Worm (Caenorhabditis elegans) whole organism, L2 larva: ENCODE measurements around the gene F59B1.4.

Source experiments
- C34F6.9 ChIP-seq: fragments of 150-350 bp; optimal IDR thresholded peaks from 2 replicates; lab custom pipeline; 2014; ENCODE audit warnings: missing biosample characterization, missing genetic modification characterization
- F13H6.1 ChIP-seq: sonication (generic microtip); optimal IDR thresholded peaks from 2 replicates; lab custom pipeline; 2016; ENCODE audit warnings: missing genetic modification characterization, missing compliant biosample characterization
- R02D3.7 ChIP-seq: fragments of 150-350 bp; optimal IDR thresholded peaks from 2 replicates; lab custom pipeline; 2014; ENCODE audit warnings: missing biosample characterization, missing genetic modification characterization
- Y55F3AM.14 ChIP-seq: fragments of 200-800 bp; sonication (Bioruptor generic); optimal IDR thresholded peaks from 2 replicates; lab custom pipeline; 2018; ENCODE audit warnings: mild to moderate bottlenecking, missing genetic modification characterization, missing compliant biosample characterization
- ZK546.5 ChIP-seq: sonication (generic microtip); optimal IDR thresholded peaks from 2 replicates; lab custom pipeline; 2017; ENCODE audit warnings: missing biosample characterization, missing genetic modification characterization
- alr-1 ChIP-seq: fragments of 150-350 bp; optimal IDR thresholded peaks from 2 replicates; lab custom pipeline; 2014; ENCODE audit warnings: missing biosample characterization, missing genetic modification characterization
- aly-2 ChIP-seq: fragments of 150-350 bp; optimal IDR thresholded peaks from 2 replicates; lab custom pipeline; 2014; ENCODE audit warnings: missing biosample characterization, missing genetic modification characterization
- ama-1 ChIP-seq: fragments of 150-350 bp; optimal IDR thresholded peaks from 2 replicates; lab custom pipeline; 2018; ENCODE audit warnings: inconsistent platforms
- blmp-1 ChIP-seq: sonication (generic microtip); optimal IDR thresholded peaks from 2 replicates; lab custom pipeline; 2017; ENCODE audit warnings: missing genetic modification characterization, mild to moderate bottlenecking, missing compliant biosample characterization, antibody characterized with exemption, moderate library complexity; ENCODE audit not compliant: insufficient read depth
- ceh-82 ChIP-seq: fragments of 150-350 bp; optimal IDR thresholded peaks from 2 replicates; lab custom pipeline; 2014; ENCODE audit warnings: missing biosample characterization, missing genetic modification characterization
- crh-2 ChIP-seq: sonication (generic microtip); optimal IDR thresholded peaks from 2 replicates; lab custom pipeline; 2017; ENCODE audit warnings: missing biosample characterization, missing genetic modification characterization
- dmd-4 ChIP-seq: sonication (generic microtip); optimal IDR thresholded peaks from 2 replicates; lab custom pipeline; 2017; ENCODE audit warnings: missing biosample characterization, missing genetic modification characterization
- egl-27 ChIP-seq: sonication (generic microtip); optimal IDR thresholded peaks from 3 replicates; lab custom pipeline; 2017; ENCODE audit warnings: missing biosample characterization, missing genetic modification reagents, missing genetic modification characterization
- elt-1 ChIP-seq: fragments of 150-350 bp; optimal IDR thresholded peaks from 2 replicates; lab custom pipeline; 2014; ENCODE audit warnings: missing biosample characterization, missing genetic modification characterization
- fos-1 ChIP-seq: fragments of 150-350 bp; optimal IDR thresholded peaks from 2 replicates; lab custom pipeline; 2014; ENCODE audit warnings: missing biosample characterization, missing genetic modification characterization
- gmeb-1 ChIP-seq: fragments of 150-350 bp; optimal IDR thresholded peaks from 2 replicates; lab custom pipeline; 2014; ENCODE audit warnings: missing biosample characterization, missing genetic modification characterization
- lin-11 ChIP-seq: fragments of 150-350 bp; sonication (generic microtip); optimal IDR thresholded peaks from 2 replicates; lab custom pipeline; 2014; ENCODE audit warnings: missing biosample characterization, missing genetic modification characterization, inconsistent platforms, mixed read lengths
- lin-13 ChIP-seq: fragments of 150-350 bp; optimal IDR thresholded peaks from 2 replicates; lab custom pipeline; 2014; ENCODE audit warnings: missing biosample characterization, missing genetic modification reagents, missing genetic modification characterization
- lin-39 ChIP-seq: fragments of 150-350 bp; optimal IDR thresholded peaks from 2 replicates; lab custom pipeline; 2014; ENCODE audit warnings: missing biosample characterization, missing genetic modification reagents, missing genetic modification characterization
- lsy-2 ChIP-seq, 2 experiments: fragments of 150-350 bp in 1 of 2; sonication (generic microtip) in 1 of 2; optimal IDR thresholded peaks; 2 replicates each; lab custom pipeline; 2014 to 2017; ENCODE audit warnings: missing biosample characterization in 2 of 2, missing genetic modification characterization in 2 of 2
- mab-5 ChIP-seq: fragments of 150-350 bp; optimal IDR thresholded peaks from 2 replicates; lab custom pipeline; 2014; ENCODE audit warnings: missing biosample characterization, missing genetic modification characterization
- mbf-1 ChIP-seq: sonication (generic microtip); optimal IDR thresholded peaks from 2 replicates; lab custom pipeline; 2017; ENCODE audit warnings: missing biosample characterization, missing genetic modification characterization
- mdl-1 ChIP-seq, 2 experiments: fragments of 150-350 bp in 1 of 2; sonication (generic microtip) in 1 of 2; optimal IDR thresholded peaks; 2 replicates each; lab custom pipeline; 2017; ENCODE audit warnings: missing biosample characterization in 2 of 2, missing genetic modification characterization in 2 of 2
- nhr-11 ChIP-seq: fragments of 150-350 bp; optimal IDR thresholded peaks from 2 replicates; lab custom pipeline; 2014; ENCODE audit warnings: missing biosample characterization, missing genetic modification characterization
- nhr-12 ChIP-seq: fragments of 150-350 bp; optimal IDR thresholded peaks from 2 replicates; lab custom pipeline; 2014; ENCODE audit warnings: missing biosample characterization, missing genetic modification characterization
- nhr-129 ChIP-seq: fragments of 150-350 bp; optimal IDR thresholded peaks from 2 replicates; lab custom pipeline; 2014; ENCODE audit warnings: missing biosample characterization, missing genetic modification characterization
- nhr-21 ChIP-seq: fragments of 150-350 bp; optimal IDR thresholded peaks from 2 replicates; lab custom pipeline; 2014; ENCODE audit warnings: missing biosample characterization, missing genetic modification characterization
- nhr-6 ChIP-seq: fragments of 150-350 bp; optimal IDR thresholded peaks from 2 replicates; lab custom pipeline; 2014; ENCODE audit warnings: missing biosample characterization, missing genetic modification characterization
- nhr-77 ChIP-seq: fragments of 150-350 bp; optimal IDR thresholded peaks from 2 replicates; lab custom pipeline; 2014; ENCODE audit warnings: missing biosample characterization, missing genetic modification characterization
- peb-1 ChIP-seq: fragments of 150-350 bp; optimal IDR thresholded peaks from 2 replicates; lab custom pipeline; 2014; ENCODE audit warnings: missing biosample characterization, missing genetic modification characterization
- sem-4 ChIP-seq: fragments of 150-350 bp; optimal IDR thresholded peaks from 2 replicates; lab custom pipeline; 2014; ENCODE audit warnings: missing biosample characterization, missing genetic modification reagents, missing genetic modification characterization
- skn-1 ChIP-seq: sonication (generic microtip); optimal IDR thresholded peaks from 2 replicates; lab custom pipeline; 2017; ENCODE audit warnings: missing biosample characterization, missing genetic modification characterization
- snpc-4 ChIP-seq: fragments of 150-350 bp; optimal IDR thresholded peaks from 2 replicates; lab custom pipeline; 2014; ENCODE audit warnings: missing biosample characterization, missing genetic modification characterization
- unc-39 ChIP-seq: fragments of 150-350 bp; optimal IDR thresholded peaks from 2 replicates; lab custom pipeline; 2014; ENCODE audit warnings: missing biosample characterization, missing genetic modification characterization
- unc-55 ChIP-seq: fragments of 150-350 bp; sonication (generic microtip); optimal IDR thresholded peaks from 3 replicates; lab custom pipeline; 2014; ENCODE audit warnings: missing biosample characterization, missing genetic modification reagents, missing genetic modification characterization
- unc-62 ChIP-seq: fragments of 150-350 bp; optimal IDR thresholded peaks from 2 replicates; lab custom pipeline; 2014; ENCODE audit warnings: missing biosample characterization, missing genetic modification reagents, missing genetic modification characterization

The F59B1.4 gene

ce11 chrV:3579795-3580194 lies 47.0 kb downstream of the F59B1.4 start (continued):
- TF ChIP-seq mab-5 (tag; lab: Kevin White, UChicago) (no peak), gmeb-1 (peak; percentile 51), C34F6.9 (tag; lab: Kevin White, UChicago) (peak; percentile 45), R02D3.7 (no peak), peb-1 (tag; lab: Kevin White, UChicago) (no peak), blmp-1 (tag; lab: Kevin White, UChicago) (no peak), elt-1 (no peak), alr-1 (tag; lab: Kevin White, UChicago) (no peak), unc-55 (GFP tag; lab: Kevin White, UChicago) (peak; percentile 55), lin-11 (tag; lab: Kevin White, UChicago) (no peak), skn-1 (tag; lab: Kevin White, UChicago) (no peak), unc-62 (GFP tag; lab: Kevin White, UChicago) (no peak), egl-27 (tag; lab: Kevin White, UChicago) (no peak), dmd-4 (tag; lab: Kevin White, UChicago) (no peak), nhr-77 (tag; lab: Kevin White, UChicago) (no peak), F13H6.1 (tag; lab: Kevin White, UChicago) (peak; percentile 44), aly-2 (no peak), ama-1 (lab: Kevin White, UChicago) (peak; percentile 57), ceh-82 (tag; lab: Kevin White, UChicago) (no peak), nhr-129 (tag; lab: Kevin White, UChicago) (peak; percentile 75), lsy-2 (tag; optimal IDR thresholded peaks at IDR 0.05; lab: Kevin White, UChicago) (peak in 1 of 2 experiments; percentile 61), nhr-12 (tag; lab: Kevin White, UChicago) (no peak), fos-1 (tag; lab: Kevin White, UChicago) (peak; percentile 64), mbf-1 (tag; lab: Kevin White, UChicago) (no peak)

DNA sequence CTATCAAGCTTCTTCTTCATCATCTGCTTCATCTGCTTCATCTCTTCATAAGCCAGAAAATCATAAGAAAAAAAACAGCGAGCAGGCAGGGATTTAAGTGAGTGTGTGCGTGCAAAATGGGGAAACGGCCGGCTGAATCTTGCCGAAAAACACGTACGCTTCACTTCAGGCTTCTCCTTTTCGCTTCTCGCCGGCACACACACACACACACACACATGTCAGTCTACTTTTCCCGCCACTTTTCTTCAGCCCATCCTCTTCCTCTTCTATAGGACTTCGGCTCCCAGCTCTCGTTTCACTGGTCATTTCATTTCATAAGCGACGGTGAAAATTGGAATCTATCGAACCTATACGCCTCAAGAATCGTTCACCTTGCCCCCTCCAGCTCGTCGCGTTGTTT lies 47.6 kb downstream of the F59B1.4 start:
- TF ChIP-seq snpc-4 (tag; lab: Kevin White, UChicago) (no peak), lsy-2 (tag; optimal IDR thresholded peaks at IDR 0.05; lab: Kevin White, UChicago) (no peak), C34F6.9 (tag; lab: Kevin White, UChicago) (peak; percentile 40), ZK546.5 (no peak), lin-11 (tag; lab: Kevin White, UChicago) (peak; percentile 14), nhr-129 (tag; lab: Kevin White, UChicago) (peak; percentile 67)

ce11 chrV:3578813-3579212 lies 48.0 kb downstream of the F59B1.4 start, which contains the start of gene pygl-1:
TSS of gene pygl-1 (plus strand) at chrV:3579023.
- TF ChIP-seq lsy-2 (tag; optimal IDR thresholded peaks at IDR 0.05; lab: Kevin White, UChicago), result peak in 1 of 2 experiments; percentile 81
- TF ChIP-seq Y55F3AM.14, result no peak
- no peak for TF ChIP-seq nhr-129 (tag; lab: Kevin White, UChicago)
- TF ChIP-seq nhr-77 (tag; lab: Kevin White, UChicago), result no peak
- TF ChIP-seq ZK546.5, result no peak
- TF ChIP-seq, all 48 proteins: peak for 1

DNA sequence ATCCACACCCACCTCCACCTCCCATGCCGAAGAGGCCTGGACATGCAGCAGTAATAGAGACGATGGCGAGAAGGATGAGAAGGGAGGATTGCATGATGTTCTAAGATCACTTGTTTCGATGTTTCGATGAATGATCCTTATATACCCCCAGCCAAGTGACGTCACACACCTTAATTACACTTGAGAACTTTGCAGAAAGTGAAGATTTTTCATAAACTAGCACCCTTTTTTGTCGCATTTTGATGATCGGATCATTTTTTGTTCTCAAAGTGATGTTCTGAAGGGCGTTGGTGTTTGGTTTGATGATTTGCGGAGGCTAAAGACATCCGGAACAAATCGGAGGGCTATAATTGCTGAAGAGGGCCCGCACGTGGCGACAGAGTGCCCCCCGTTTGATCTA lies 51.1 kb downstream of the F59B1.4 start, which contains the start of gene grl-27:
Gene grl-27 (minus strand): TSS at position 101 of the 400 bp plus-strand sequence.
- TF ChIP-seq lin-13 (GFP tag; lab: Kevin White, UChicago) (no peak), peb-1 (tag; lab: Kevin White, UChicago) (no peak), nhr-11 (no peak), lin-39 (tag; lab: Kevin White, UChicago) (no peak), nhr-21 (tag; lab: Kevin White, UChicago) (no peak), sem-4 (tag; lab: Kevin White, UChicago) (no peak), alr-1 (tag; lab: Kevin White, UChicago) (no peak), nhr-6 (tag; lab: Kevin White, UChicago) (no peak), C34F6.9 (tag; lab: Kevin White, UChicago) (no peak), F13H6.1 (tag; lab: Kevin White, UChicago) (no peak), nhr-12 (tag; lab: Kevin White, UChicago) (no peak), mdl-1 (tag; optimal IDR thresholded peaks at IDR 0.05; lab: Kevin White, UChicago) (no peak), mbf-1 (tag; lab: Kevin White, UChicago) (no peak), unc-39 (tag; lab: Kevin White, UChicago) (no peak), crh-2 (no peak)
